In the genomic region with DNA sequence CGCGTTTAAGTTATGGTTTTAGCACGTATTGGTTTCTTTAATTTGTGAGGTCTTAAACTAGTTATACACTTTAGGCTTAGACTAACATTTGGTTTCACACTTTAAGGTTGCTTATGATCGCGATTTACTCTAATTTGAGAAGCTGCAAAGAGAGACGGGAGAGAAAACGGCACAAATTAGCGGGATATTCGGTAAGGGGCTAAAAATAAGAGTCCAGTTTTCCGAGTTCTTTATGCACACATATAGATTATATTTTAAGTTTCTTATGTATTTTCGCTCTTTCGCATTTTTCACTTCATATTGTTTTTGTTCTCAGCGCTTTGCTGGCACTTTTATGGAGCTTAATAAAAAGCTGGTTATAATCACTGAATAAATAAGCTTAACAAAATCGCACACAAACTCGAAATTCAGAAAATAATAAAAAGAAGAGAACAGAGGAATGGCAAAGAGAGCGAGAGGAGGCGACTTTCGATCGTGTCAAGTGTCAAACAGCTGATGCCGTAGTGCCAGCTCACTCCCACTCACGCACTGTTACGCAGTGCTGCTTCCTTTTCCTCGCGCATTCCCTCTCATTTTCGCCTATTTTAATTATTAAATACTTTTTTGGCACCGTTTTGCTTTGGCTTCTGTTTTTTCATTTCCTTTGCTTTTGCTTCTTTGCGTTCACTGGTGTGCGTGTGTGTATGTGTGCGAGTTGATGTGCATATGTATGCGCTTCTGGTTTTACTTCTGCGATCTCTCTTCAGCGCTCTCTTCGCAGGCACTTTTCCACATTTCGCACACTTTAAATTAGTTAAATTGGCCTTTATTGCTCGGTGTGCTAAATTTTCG, we compare ENCODE assay signal across 6 fruit fly cellular contexts.
TF ChIP-seq lines count a peak whose summit lies in the region.

No protein-coding gene starts in this region.

- no peak for TF ChIP-seq CTCF in whole organism, embryonic (GFP tag; optimal IDR thresholded peaks at IDR 0.05; lab: Kevin White, UChicago)

TF ChIP-seq in whole organism, 6 proteins besides CTCF, POLR2A, EP300 and RAD21:
- TF ChIP-seq psq (optimal IDR thresholded peaks at IDR 0.05; lab: Kevin White, UChicago), result no peak
- TF ChIP-seq EcR (GFP tag; optimal IDR thresholded peaks at IDR 0.05; lab: Kevin White, UChicago), result no peak
- peak; percentile 60 for TF ChIP-seq CG8478 (optimal IDR thresholded peaks at IDR 0.05; lab: Kevin White, UChicago)

TF ChIP-seq in whole organism, adult, 20 proteins besides CTCF, POLR2A, EP300 and RAD21:
- TF ChIP-seq pad (GFP tag; optimal IDR thresholded peaks at IDR 0.05; lab: Kevin White, UChicago) (peak; percentile 77), CG7045 (GFP tag; optimal IDR thresholded peaks at IDR 0.05; lab: Kevin White, UChicago) (no peak), CG33017 (tag; optimal IDR thresholded peaks at IDR 0.05; lab: Kevin White, UChicago) (peak; percentile 14), tj (GFP tag; optimal IDR thresholded peaks at IDR 0.05; lab: Kevin White, UChicago) (peak; percentile 56), Hr96 (GFP tag; optimal IDR thresholded peaks at IDR 0.05; lab: Kevin White, UChicago) (peak; percentile 31), cic (GFP tag; optimal IDR thresholded peaks at IDR 0.05; lab: Kevin White, UChicago) (peak; percentile 32)

TF ChIP-seq in whole organism, embryonic, 481 proteins besides CTCF, POLR2A, EP300 and RAD21 (continues in another document):
- TF ChIP-seq Adf1 (GFP tag; IDR thresholded peaks at IDR 0.05; lab: Robert Waterston, UW) (no peak), CG17385 (GFP tag; optimal IDR thresholded peaks at IDR 0.05; lab: Kevin White, UChicago) (no peak), CG33557 (GFP tag; optimal IDR thresholded peaks at IDR 0.05; lab: Kevin White, UChicago) (no peak), fd96Cb (tag; optimal IDR thresholded peaks at IDR 0.05; lab: Kevin White, UChicago) (no peak), bbx (GFP tag; IDR thresholded peaks at IDR 0.05; lab: Robert Waterston, UW; ENCODE audit: partially characterized antibody) (no peak), cato (GFP tag; optimal IDR thresholded peaks at IDR 0.05; lab: Kevin White, UChicago; ENCODE audit: borderline replicate concordance) (no peak), Dip2 (GFP tag; IDR thresholded peaks at IDR 0.05; lab: Robert Waterston, UW) (no peak), CG16863 (GFP tag; optimal IDR thresholded peaks at IDR 0.05; lab: Kevin White, UChicago) (no peak), ab (GFP tag; optimal IDR thresholded peaks at IDR 0.05; lab: Kevin White, UChicago) (no peak), CkIIα-i1 (GFP tag; IDR thresholded peaks at IDR 0.05; lab: Robert Waterston, UW) (no peak), ase (GFP tag; IDR thresholded peaks at IDR 0.05; lab: Robert Waterston, UW) (no peak), CG3407 (GFP tag; optimal IDR thresholded peaks at IDR 0.05; lab: Kevin White, UChicago) (no peak), CG16813 (GFP tag; IDR thresholded peaks at IDR 0.05; lab: Robert Waterston, UW; ENCODE audit: partially characterized antibody) (no peak), nau (GFP tag; optimal IDR thresholded peaks at IDR 0.05; lab: Kevin White, UChicago) (peak; percentile 7), Atf6 (GFP tag; IDR thresholded peaks at IDR 0.05; lab: Robert Waterston, UW) (peak; percentile 8; the same call in 1 of the 2 replicates), CG7372 (GFP tag; IDR thresholded peaks at IDR 0.05; lab: Robert Waterston, UW) (no peak), CG8281 (tag; optimal IDR thresholded peaks at IDR 0.05; lab: Kevin White, UChicago) (no peak), chm (GFP tag; IDR thresholded peaks at IDR 0.05; lab: Robert Waterston, UW) (0 out of 2 replicates have a peak, but pooled peaks have one; percentile 22)

TF ChIP-seq in whole organism, prepupa, 60 proteins besides CTCF, POLR2A, EP300 and RAD21:
- TF ChIP-seq topi (GFP tag; optimal IDR thresholded peaks at IDR 0.05; lab: Kevin White, UChicago) (peak; percentile 37), lz (GFP tag; optimal IDR thresholded peaks at IDR 0.05; lab: Kevin White, UChicago) (no peak), CG6276 (GFP tag; optimal IDR thresholded peaks at IDR 0.05; lab: Kevin White, UChicago) (peak; percentile 0), fkh (GFP tag; optimal IDR thresholded peaks at IDR 0.05; lab: Kevin White, UChicago) (peak; percentile 59), vri (GFP tag; optimal IDR thresholded peaks at IDR 0.05; lab: Kevin White, UChicago) (peak; percentile 52), Eip78C (GFP tag; lab: Kevin White, UChicago) (peak; percentile 66), Eip75B (GFP tag; optimal IDR thresholded peaks at IDR 0.05; lab: Kevin White, UChicago) (peak; percentile 0), net (GFP tag; optimal IDR thresholded peaks at IDR 0.05; lab: Kevin White, UChicago) (peak; percentile 13), CG31627 (GFP tag; optimal IDR thresholded peaks at IDR 0.05; lab: Kevin White, UChicago) (no peak), Sox102F (GFP tag; optimal IDR thresholded peaks at IDR 0.05; lab: Kevin White, UChicago) (peak; percentile 26), spab (GFP tag; optimal IDR thresholded peaks at IDR 0.05; lab: Kevin White, UChicago) (no peak), svp (GFP tag; lab: Kevin White, UChicago) (peak; percentile 99), ss (GFP tag; optimal IDR thresholded peaks at IDR 0.05; lab: Kevin White, UChicago) (peak; percentile 8 to 10)

TF ChIP-seq in whole organism, pupa, 21 proteins besides CTCF, POLR2A, EP300 and RAD21:
- TF ChIP-seq gl (tag; optimal IDR thresholded peaks at IDR 0.05; lab: Kevin White, UChicago) (no peak), Pif1A (GFP tag; optimal IDR thresholded peaks at IDR 0.05; lab: Kevin White, UChicago) (peak; percentile 1), EcR (GFP tag; optimal IDR thresholded peaks at IDR 0.05; lab: Kevin White, UChicago) (no peak), CG12605 (GFP tag; IDR thresholded peaks at IDR 0.05; lab: Robert Waterston, UW) (0 out of 2 replicates have a peak, but pooled peaks have one; percentile 32)

TF ChIP-seq in whole organism, wandering third instar larva, 38 proteins besides CTCF, POLR2A, EP300 and RAD21:
- no peak for TF ChIP-seq Mio (GFP tag; optimal IDR thresholded peaks at IDR 0.05; lab: Kevin White, UChicago)
- TF ChIP-seq CrebA (GFP tag; optimal IDR thresholded peaks at IDR 0.05; lab: Kevin White, UChicago; ENCODE audit: borderline replicate concordance), result no peak
- TF ChIP-seq GATAd (GFP tag; optimal IDR thresholded peaks at IDR 0.05; lab: Kevin White, UChicago), result no peak
- TF ChIP-seq jim (GFP tag; optimal IDR thresholded peaks at IDR 0.05; lab: Kevin White, UChicago), result no peak
- no peak for TF ChIP-seq Hr83 (GFP tag; optimal IDR thresholded peaks at IDR 0.05; lab: Kevin White, UChicago; ENCODE audit: poor library complexity, severe bottlenecking)
- peak; percentile 73 for TF ChIP-seq sage (GFP tag; optimal IDR thresholded peaks at IDR 0.05; lab: Kevin White, UChicago)
- TF ChIP-seq Dif (GFP tag; optimal IDR thresholded peaks at IDR 0.05; lab: Kevin White, UChicago; ENCODE audit: partially characterized antibody), result peak; percentile 10
- peak; percentile 9 for TF ChIP-seq Rel (GFP tag; optimal IDR thresholded peaks at IDR 0.05; lab: Kevin White, UChicago)
- TF ChIP-seq Rel (tag; optimal IDR thresholded peaks at IDR 0.05; lab: Kevin White, UChicago), result no peak
- no peak for TF ChIP-seq woc (GFP tag; optimal IDR thresholded peaks at IDR 0.05; lab: Kevin White, UChicago)
- TF ChIP-seq psq (GFP tag; optimal IDR thresholded peaks at IDR 0.05; lab: Kevin White, UChicago), result peak; percentile 78
- peak; percentile 83 for TF ChIP-seq N (GFP tag; optimal IDR thresholded peaks at IDR 0.05; lab: Kevin White, UChicago)
- TF ChIP-seq Jra (GFP tag; optimal IDR thresholded peaks at IDR 0.05; lab: Kevin White, UChicago), result no peak
- TF ChIP-seq CG32264 (GFP tag; optimal IDR thresholded peaks at IDR 0.05; lab: Kevin White, UChicago), result peak; percentile 49
- TF ChIP-seq Vsx2 (GFP tag; optimal IDR thresholded peaks at IDR 0.05; lab: Kevin White, UChicago; ENCODE audit: partially characterized antibody), result no peak
- TF ChIP-seq Myc (optimal IDR thresholded peaks at IDR 0.05; lab: Kevin White, UChicago), result no peak
- peak; percentile 17 for TF ChIP-seq rgr (GFP tag; optimal IDR thresholded peaks at IDR 0.05; lab: Kevin White, UChicago)
- TF ChIP-seq brk (GFP tag; optimal IDR thresholded peaks at IDR 0.05; lab: Kevin White, UChicago), result peak; percentile 37
- no peak for TF ChIP-seq dl (GFP tag; optimal IDR thresholded peaks at IDR 0.05; lab: Kevin White, UChicago; ENCODE audit: insufficient read depth in 1 of 2, partially characterized antibody in 2 of 2)
- TF ChIP-seq ey (GFP tag; optimal IDR thresholded peaks at IDR 0.05; lab: Kevin White, UChicago), result no peak
- TF ChIP-seq br (GFP tag; optimal IDR thresholded peaks at IDR 0.05; lab: Kevin White, UChicago), result peak; percentile 45
- TF ChIP-seq Dfd (GFP tag; optimal IDR thresholded peaks at IDR 0.05; lab: Kevin White, UChicago), result no peak
- no peak for TF ChIP-seq Hnf4 (GFP tag; optimal IDR thresholded peaks at IDR 0.05; lab: Kevin White, UChicago)
- TF ChIP-seq Hr78 (GFP tag; optimal IDR thresholded peaks at IDR 0.05; lab: Kevin White, UChicago), result no peak
